Fruit fly (Drosophila melanogaster): ENCODE results near the gene CG43675.

CG43675 gene

DNA sequence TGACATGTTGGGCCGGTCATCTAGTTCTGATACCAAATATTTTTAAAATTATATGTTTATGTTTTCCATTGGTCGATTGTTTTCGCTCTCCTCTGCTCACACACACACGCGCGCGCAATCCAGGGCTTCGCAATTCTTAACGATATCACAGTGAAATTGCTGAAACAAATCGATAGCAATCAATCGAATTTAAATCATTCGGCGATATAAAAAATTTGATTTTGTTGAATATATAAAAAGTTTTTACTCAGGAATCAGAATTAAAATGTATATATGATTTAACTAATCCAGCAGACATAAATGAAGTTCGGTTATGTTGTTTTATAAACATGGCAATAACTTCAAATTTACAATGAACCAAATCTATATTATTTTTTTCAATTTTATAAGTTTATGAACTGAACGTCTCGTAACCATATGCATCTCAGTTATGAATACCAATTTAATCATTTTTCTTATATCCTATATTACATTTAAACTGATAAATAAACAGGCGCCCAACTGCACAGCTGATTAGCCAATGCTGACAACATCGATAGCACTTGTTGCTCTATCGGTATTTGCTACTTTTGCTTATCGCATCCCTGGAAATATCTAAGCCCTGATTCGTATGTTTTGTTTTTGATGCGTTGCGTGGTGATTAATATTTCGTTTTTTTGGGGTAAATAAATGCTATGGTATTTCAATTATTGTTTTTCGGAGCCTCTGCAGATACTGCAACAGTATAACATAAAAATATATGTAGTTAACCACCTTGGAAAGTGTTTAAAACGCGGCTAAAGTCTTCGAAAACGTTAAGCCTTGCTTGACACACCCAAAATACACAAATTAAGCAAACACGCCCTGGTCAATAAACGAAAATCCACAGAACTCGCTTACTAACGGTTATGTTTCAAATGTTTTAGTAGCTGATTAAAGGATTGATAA lies 20.4 kb upstream of the CG43675 start, which contains the start of the genes Aduk and pasi2:
TSS of gene Aduk (minus strand) at position 123 of the 927 bp plus-strand sequence.
TSS of gene pasi2 (plus strand) at position 579 of the 927 bp plus-strand sequence.
- TF ChIP-seq CG4496 (GFP tag; IDR thresholded peaks at IDR 0.05) (no peak), CG9948 (tag; optimal IDR thresholded peaks at IDR 0.05) (no peak), D1 (tag; optimal IDR thresholded peaks at IDR 0.05) (no peak), rn (GFP tag; IDR thresholded peaks at IDR 0.05) (no peak), CG8301 (tag; optimal IDR thresholded peaks at IDR 0.05) (no peak), CG14655 (GFP tag; optimal IDR thresholded peaks at IDR 0.05) (no peak), Ets98B (GFP tag; IDR thresholded peaks at IDR 0.05) (no peak), CG34367 (tag; optimal IDR thresholded peaks at IDR 0.05) (no peak)

DNA sequence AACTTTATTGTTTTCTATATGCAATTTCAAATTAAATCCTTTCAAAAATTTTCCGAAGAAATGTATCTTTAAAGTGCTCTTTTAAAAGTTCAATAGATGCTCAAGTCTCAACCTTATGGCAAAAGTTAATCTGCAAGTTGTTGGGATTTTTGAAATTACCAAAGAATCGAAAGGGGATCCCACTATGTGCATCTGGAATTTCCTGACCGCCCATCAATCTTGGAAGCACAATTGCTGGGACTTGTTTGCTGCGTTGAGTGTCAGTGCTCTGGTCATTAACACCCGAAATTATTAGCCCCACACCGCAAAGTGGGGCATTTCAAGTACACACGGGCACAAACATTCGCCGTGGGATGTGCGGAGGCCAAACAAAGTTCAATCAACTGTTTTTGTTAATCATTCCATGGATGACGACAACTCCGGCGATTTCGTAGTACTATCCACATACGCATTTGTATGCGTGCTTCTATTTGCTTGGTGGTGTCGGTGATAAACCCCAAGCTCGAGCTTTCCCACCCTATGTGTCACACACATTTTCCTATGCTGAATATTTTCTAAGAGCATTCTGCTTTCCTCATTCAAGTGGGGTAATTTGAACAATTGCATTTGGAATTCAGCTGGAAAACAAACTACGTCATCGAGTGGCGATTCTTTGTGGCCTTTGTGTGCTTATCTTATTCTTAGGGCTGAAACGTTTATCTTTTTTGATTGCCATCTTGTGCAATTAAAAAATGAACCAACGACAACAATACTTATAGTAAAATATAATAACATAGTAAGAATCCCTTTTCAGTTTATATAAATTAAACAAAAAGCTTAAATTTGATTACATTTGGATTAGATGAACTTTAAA lies 17.7 kb upstream of the CG43675 start:
- TF ChIP-seq CG17806 (tag; optimal IDR thresholded peaks at IDR 0.05) = no peak
- TF ChIP-seq gl (tag; optimal IDR thresholded peaks at IDR 0.05) = no peak
- TF ChIP-seq EcR (GFP tag; optimal IDR thresholded peaks at IDR 0.05) = peak; percentile 66

DNA sequence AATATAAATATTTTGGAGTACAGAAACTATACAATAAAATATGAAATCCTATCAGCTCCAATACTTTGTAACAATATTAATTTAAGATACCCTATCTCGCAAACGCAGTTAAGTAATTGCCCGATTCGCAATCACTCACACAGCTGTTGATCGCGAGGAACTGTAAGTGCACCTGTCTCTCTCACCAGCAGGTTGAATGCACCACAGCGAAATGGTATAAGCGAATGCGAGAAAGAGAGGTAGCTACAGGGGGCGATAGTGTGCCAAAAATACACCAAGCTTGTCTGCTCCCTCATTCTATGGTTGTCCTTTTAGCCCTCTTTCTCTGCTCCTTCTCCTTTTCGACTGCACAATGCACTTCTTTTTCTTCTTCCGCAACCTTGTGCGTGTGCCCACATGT lies 16.5 kb upstream of the CG43675 start:
- TF ChIP-seq EcR (GFP tag; optimal IDR thresholded peaks at IDR 0.05) (peak; percentile 95), CG8301 (tag; optimal IDR thresholded peaks at IDR 0.05) (no peak), CG17806 (tag; optimal IDR thresholded peaks at IDR 0.05) (no peak)

DNA sequence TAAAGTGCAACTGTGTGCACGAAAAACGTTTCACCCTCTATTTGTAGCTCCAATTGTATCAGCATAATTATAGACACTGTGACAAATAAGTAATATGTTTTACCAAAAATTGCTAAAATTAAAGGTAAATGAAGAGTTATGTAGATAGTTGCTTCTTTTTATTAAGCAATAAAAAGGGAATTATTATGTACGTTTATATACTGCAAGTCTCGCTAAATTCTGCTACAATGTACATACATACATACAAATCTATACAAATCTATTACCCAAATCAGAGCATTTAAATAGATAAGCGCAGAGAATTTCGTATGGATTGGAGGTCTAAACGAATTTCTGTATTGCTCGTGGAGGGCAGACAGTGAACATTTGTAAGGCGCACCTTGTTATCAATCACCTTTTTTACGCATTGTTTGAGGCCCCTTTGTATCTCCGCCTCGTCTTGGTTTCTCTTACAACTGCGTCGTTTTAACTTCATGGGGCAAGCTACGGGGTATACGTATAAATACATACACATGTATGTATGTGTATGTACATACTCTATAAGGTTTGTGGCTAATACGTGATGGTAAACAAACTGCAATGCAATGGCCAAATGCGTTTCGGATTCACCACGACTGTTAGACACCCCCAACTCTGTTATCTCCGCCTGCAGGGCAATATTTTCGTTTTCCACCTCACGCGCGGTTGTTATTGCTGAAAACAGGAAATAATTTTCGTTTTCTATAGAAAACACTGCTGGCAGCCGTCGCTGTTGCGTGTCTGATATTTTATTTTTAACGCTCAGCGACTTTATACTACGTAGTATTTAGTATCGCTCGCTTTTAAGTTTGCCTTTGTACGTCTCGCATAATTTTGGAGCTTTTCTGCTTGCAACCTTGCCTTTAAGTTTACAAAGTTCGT lies 15.9 kb upstream of the CG43675 start:
- TF ChIP-seq D1 (tag; optimal IDR thresholded peaks at IDR 0.05) (peak; percentile 67), Snoo (tag; optimal IDR thresholded peaks at IDR 0.05) (peak; percentile 50), CG34367 (tag; optimal IDR thresholded peaks at IDR 0.05) (peak; percentile 79), CG14655 (GFP tag; optimal IDR thresholded peaks at IDR 0.05) (peak; percentile 85), gl (tag; optimal IDR thresholded peaks at IDR 0.05) (peak; percentile 13), fd96Ca (GFP tag; IDR thresholded peaks at IDR 0.05) (no peak; the same call in 2 of the 3 replicates), CG9948 (tag; optimal IDR thresholded peaks at IDR 0.05) (peak; percentile 86), CG12605 (GFP tag; IDR thresholded peaks at IDR 0.05) (peak; percentile 36; the same call in 1 of the 2 replicates), CG32121 (GFP tag; IDR thresholded peaks at IDR 0.05) (peak; percentile 66), CG10348 (GFP tag; IDR thresholded peaks at IDR 0.05) (no peak), CG4496 (GFP tag; IDR thresholded peaks at IDR 0.05) (peak; percentile 57; the same call in 1 of the 3 replicates), rn (GFP tag; IDR thresholded peaks at IDR 0.05) (0 out of 2 replicates have a peak, but pooled peaks have one; percentile 5), CG8301 (tag; optimal IDR thresholded peaks at IDR 0.05) (peak; percentile 85), CG8159 (tag; optimal IDR thresholded peaks at IDR 0.05) (peak; percentile 80), Ets98B (GFP tag; IDR thresholded peaks at IDR 0.05) (peak; percentile 38; the same call in 1 of the 2 replicates), CG15710 (tag; optimal IDR thresholded peaks at IDR 0.05) (peak; percentile 72), CG13204 (GFP tag; optimal IDR thresholded peaks at IDR 0.05) (no peak), EcR (GFP tag; optimal IDR thresholded peaks at IDR 0.05) (peak; percentile 47), Pif1B (GFP tag; optimal IDR thresholded peaks at IDR 0.05) (peak; percentile 44), Pif1A (GFP tag; optimal IDR thresholded peaks at IDR 0.05) (peak; percentile 70), CG17806 (tag; optimal IDR thresholded peaks at IDR 0.05) (peak; percentile 81)

DNA sequence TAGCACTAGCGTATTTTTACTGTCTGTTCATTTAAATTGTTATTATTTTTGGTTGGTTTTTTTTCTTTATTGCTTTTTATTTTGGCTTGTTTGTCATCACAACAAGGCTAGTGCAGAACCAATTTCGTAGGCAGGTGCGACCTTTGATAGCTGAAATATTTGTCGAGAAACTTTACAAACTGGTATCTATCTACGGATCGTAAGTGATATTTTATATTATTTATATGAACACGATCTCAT lies 15.3 kb upstream of the CG43675 start, which contains the start of gene drn:
TSS of gene drn (plus strand) at position 141 of the 240 bp plus-strand sequence.
- TF ChIP-seq CG34367 (tag; optimal IDR thresholded peaks at IDR 0.05) (no peak), Pif1A (GFP tag; optimal IDR thresholded peaks at IDR 0.05) (no peak), fd96Ca (GFP tag; IDR thresholded peaks at IDR 0.05) (no peak), Snoo (tag; optimal IDR thresholded peaks at IDR 0.05) (no peak), CG9948 (tag; optimal IDR thresholded peaks at IDR 0.05) (no peak), Ets98B (GFP tag; IDR thresholded peaks at IDR 0.05) (no peak), CG17806 (tag; optimal IDR thresholded peaks at IDR 0.05) (no peak), CG12605 (GFP tag; IDR thresholded peaks at IDR 0.05) (no peak), CG13204 (GFP tag; optimal IDR thresholded peaks at IDR 0.05) (no peak), CG14655 (GFP tag; optimal IDR thresholded peaks at IDR 0.05) (no peak), EcR (GFP tag; optimal IDR thresholded peaks at IDR 0.05) (no peak), CG4496 (GFP tag; IDR thresholded peaks at IDR 0.05) (no peak), gl (tag; optimal IDR thresholded peaks at IDR 0.05) (no peak), CG32121 (GFP tag; IDR thresholded peaks at IDR 0.05) (no peak), CG15710 (tag; optimal IDR thresholded peaks at IDR 0.05) (no peak), rn (GFP tag; IDR thresholded peaks at IDR 0.05) (no peak), CG8301 (tag; optimal IDR thresholded peaks at IDR 0.05) (no peak), CG8159 (tag; optimal IDR thresholded peaks at IDR 0.05) (no peak)

All from whole organism, pupa.